Fruit fly (Drosophila melanogaster): ENCODE data around the gene CG10866.

DNA sequence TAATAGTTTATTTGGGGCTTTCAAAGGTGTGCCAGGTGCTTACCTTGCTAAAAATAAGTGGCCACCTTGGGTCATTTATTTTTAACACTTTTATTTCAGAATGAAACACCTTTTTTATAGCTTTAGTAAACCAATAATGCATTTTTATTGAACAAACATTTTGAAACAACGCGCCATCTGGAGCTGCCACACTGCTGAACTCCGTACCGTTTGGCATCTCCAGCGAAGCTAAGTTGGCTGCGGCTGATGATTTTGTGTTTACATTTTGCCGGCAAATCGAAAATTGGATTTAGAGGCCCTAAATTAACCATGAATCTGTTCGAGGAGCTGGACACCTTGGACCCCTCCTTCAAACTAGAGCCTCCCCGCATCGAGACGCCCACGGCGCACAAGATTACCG, 32.7 kb downstream of the CG10866 start, which contains the start of gene ida:
- TF ChIP-seq usp (GFP tag; optimal IDR thresholded peaks at IDR 0.05) (no peak), EcR (GFP tag; optimal IDR thresholded peaks at IDR 0.05) (no peak), CG8478 (optimal IDR thresholded peaks at IDR 0.05) (no peak)

Measured in whole organism.